Fruit fly (Drosophila melanogaster) whole organism, prepupa: ENCODE results near the gene Or19a.

Source experiments
- Blimp-1 ChIP-seq: fragments of 200-800 bp; sonication (Bioruptor generic); optimal IDR thresholded peaks from 3 replicates; lab custom pipeline; 2017; ENCODE audit warnings: missing biosample characterization, missing genetic modification characterization, mild to moderate bottlenecking, moderate library complexity, missing genetic modification reagents
- CG10631 ChIP-seq: fragments of 200-800 bp; sonication (Bioruptor generic); optimal IDR thresholded peaks from 2 replicates; lab custom pipeline; 2016; ENCODE audit warnings: missing biosample characterization, missing genetic modification characterization
- CG11294 ChIP-seq: fragments of 200-800 bp; sonication (Bioruptor generic); IDR thresholded peaks from 2 replicates; pipeline ENCODE4 v1.3.6; 2022; ENCODE audit warnings: missing biosample characterization, missing genetic modification characterization
- CG11762 ChIP-seq: fragments of 200-800 bp; sonication (Bioruptor generic); optimal IDR thresholded peaks from 3 replicates; lab custom pipeline; 2016; ENCODE audit warnings: missing biosample characterization, missing genetic modification characterization; ENCODE audit not compliant: insufficient read depth
- CG11902 ChIP-seq: fragments of 200-800 bp; sonication (Bioruptor generic); optimal IDR thresholded peaks from 3 replicates; lab custom pipeline; 2016; ENCODE audit warnings: missing biosample characterization, missing genetic modification characterization
- CG15336 ChIP-seq: fragments of 200-800 bp; sonication (Bioruptor generic); IDR thresholded peaks from 2 replicates; pipeline ENCODE4 v1.3.6; 2022; ENCODE audit warnings: missing biosample characterization, missing genetic modification characterization
- CG1621 ChIP-seq: fragments of 200-800 bp; sonication (Bioruptor generic); optimal IDR thresholded peaks from 3 replicates; lab custom pipeline; 2018; ENCODE audit warnings: missing biosample characterization, mild to moderate bottlenecking, missing genetic modification characterization
- CG3032 ChIP-seq: fragments of 200-800 bp; optimal IDR thresholded peaks from 2 replicates; lab custom pipeline; 2019; ENCODE audit warnings: missing biosample characterization, mild to moderate bottlenecking, missing genetic modification characterization, moderate library complexity
- CG31627 ChIP-seq: fragments of 200-800 bp; sonication (Bioruptor generic); optimal IDR thresholded peaks from 3 replicates; lab custom pipeline; 2016; ENCODE audit warnings: missing biosample characterization, missing genetic modification characterization
- CG32006 ChIP-seq: fragments of 200-800 bp; sonication (Bioruptor generic); optimal IDR thresholded peaks from 3 replicates; lab custom pipeline; 2017; ENCODE audit warnings: missing biosample characterization, mild to moderate bottlenecking, missing genetic modification characterization
- CG4318 ChIP-seq: fragments of 200-800 bp; sonication (Bioruptor generic); optimal IDR thresholded peaks from 3 replicates; lab custom pipeline; 2017; ENCODE audit warnings: missing biosample characterization, mild to moderate bottlenecking, missing genetic modification characterization
- CG6163 ChIP-seq: fragments of 200-800 bp; sonication (Bioruptor generic); IDR thresholded peaks from 3 replicates; pipeline ENCODE4 v1.3.6; 2022; ENCODE audit warnings: missing biosample characterization, missing genetic modification characterization
- CG6276 ChIP-seq: fragments of 200-800 bp; sonication (Bioruptor generic); optimal IDR thresholded peaks from 2 replicates; lab custom pipeline; 2017; ENCODE audit warnings: missing biosample characterization, mild to moderate bottlenecking, missing genetic modification characterization
- CG6808 ChIP-seq: fragments of 200-800 bp; sonication (Bioruptor generic); optimal IDR thresholded peaks from 3 replicates; lab custom pipeline; 2017; ENCODE audit warnings: missing biosample characterization, missing genetic modification characterization, mild to moderate bottlenecking, moderate library complexity, missing genetic modification reagents
- CG6854 ChIP-seq: fragments of 200-800 bp; sonication (Bioruptor generic); optimal IDR thresholded peaks from 2 replicates; lab custom pipeline; 2017; ENCODE audit warnings: missing biosample characterization, mild to moderate bottlenecking, missing genetic modification characterization
- CG7368 ChIP-seq: fragments of 200-800 bp; sonication (Bioruptor generic); optimal IDR thresholded peaks from 3 replicates; lab custom pipeline; 2016; ENCODE audit warnings: missing biosample characterization, missing genetic modification characterization
- CG8319 ChIP-seq: fragments of 200-800 bp; sonication (Bioruptor generic); optimal IDR thresholded peaks from 3 replicates; lab custom pipeline; 2016; ENCODE audit warnings: missing biosample characterization, missing genetic modification characterization
- CG8632 ChIP-seq: fragments of 200-800 bp; sonication (Bioruptor generic); optimal IDR thresholded peaks from 3 replicates; lab custom pipeline; 2016; ENCODE audit warnings: missing biosample characterization, missing genetic modification characterization
- CG9139 ChIP-seq: fragments of 200-800 bp; sonication (Bioruptor generic); optimal IDR thresholded peaks from 3 replicates; lab custom pipeline; 2017; ENCODE audit warnings: missing biosample characterization, mild to moderate bottlenecking, missing genetic modification characterization
- Eip93F ChIP-seq: fragments of 200-800 bp; sonication (Bioruptor generic); optimal IDR thresholded peaks from 2 replicates; lab custom pipeline; 2016; ENCODE audit warnings: missing biosample characterization, mild to moderate bottlenecking, missing genetic modification characterization
- Ets96B ChIP-seq: fragments of 200-800 bp; optimal IDR thresholded peaks from 2 replicates; lab custom pipeline; 2019; ENCODE audit warnings: missing biosample characterization, mild to moderate bottlenecking, missing genetic modification characterization, moderate library complexity
- Gug ChIP-seq: fragments of 200-800 bp; sonication (Bioruptor generic); IDR thresholded peaks from 2 replicates; pipeline ENCODE4 v1.3.6; 2022; ENCODE audit warnings: missing biosample characterization, missing genetic modification characterization
- Hr39 ChIP-seq: fragments of 200-800 bp; sonication (Bioruptor generic); optimal IDR thresholded peaks from 2 replicates; lab custom pipeline; 2016; ENCODE audit warnings: missing biosample characterization, missing genetic modification characterization
- Hr4 ChIP-seq: fragments of 200-800 bp; sonication (Bioruptor generic); optimal IDR thresholded peaks from 3 replicates; lab custom pipeline; 2016; ENCODE audit warnings: missing biosample characterization, missing genetic modification characterization
- Lpt ChIP-seq: fragments of 200-800 bp; sonication (Bioruptor generic); optimal IDR thresholded peaks from 3 replicates; lab custom pipeline; 2016; ENCODE audit warnings: missing biosample characterization, missing genetic modification characterization
- Met ChIP-seq: fragments of 200-800 bp; sonication (Bioruptor generic); optimal IDR thresholded peaks from 3 replicates; lab custom pipeline; 2016; ENCODE audit warnings: missing biosample characterization, missing genetic modification characterization
- OdsH ChIP-seq: fragments of 200-800 bp; sonication (Bioruptor generic); optimal IDR thresholded peaks from 3 replicates; lab custom pipeline; 2016; ENCODE audit warnings: missing biosample characterization, missing genetic modification characterization
- Smox ChIP-seq: fragments of 200-800 bp; sonication (Bioruptor generic); optimal IDR thresholded peaks from 3 replicates; lab custom pipeline; 2016; ENCODE audit warnings: missing biosample characterization, missing genetic modification characterization
- Sox14 ChIP-seq: fragments of 200-800 bp; sonication (Bioruptor generic); optimal IDR thresholded peaks from 3 replicates; lab custom pipeline; 2016; ENCODE audit warnings: missing biosample characterization, missing genetic modification characterization
- Sox15 ChIP-seq: fragments of 200-800 bp; sonication (Bioruptor generic); optimal IDR thresholded peaks from 3 replicates; lab custom pipeline; 2016; ENCODE audit warnings: missing biosample characterization, missing genetic modification characterization
- achi ChIP-seq: fragments of 200-800 bp; sonication (Bioruptor generic); optimal IDR thresholded peaks from 3 replicates; lab custom pipeline; 2016; ENCODE audit warnings: missing biosample characterization, missing genetic modification characterization
- acj6 ChIP-seq: fragments of 200-800 bp; sonication (Bioruptor generic); optimal IDR thresholded peaks from 3 replicates; lab custom pipeline; 2016; ENCODE audit warnings: missing biosample characterization, missing genetic modification characterization
- cyc ChIP-seq: fragments of 200-800 bp; sonication (Bioruptor generic); optimal IDR thresholded peaks from 3 replicates; lab custom pipeline; 2016; ENCODE audit warnings: missing biosample characterization, missing genetic modification characterization
- dac ChIP-seq: fragments of 200-800 bp; sonication (Bioruptor generic); optimal IDR thresholded peaks from 2 replicates; lab custom pipeline; 2017; ENCODE audit warnings: missing biosample characterization, mild to moderate bottlenecking, missing genetic modification characterization
- eg ChIP-seq: fragments of 200-800 bp; sonication (Bioruptor generic); IDR thresholded peaks from 3 replicates; pipeline ENCODE4 v1.3.6; 2022; ENCODE audit warnings: missing biosample characterization, missing genetic modification characterization
- fd59A ChIP-seq: fragments of 200-800 bp; sonication (Bioruptor generic); optimal IDR thresholded peaks from 2 replicates; lab custom pipeline; 2017; ENCODE audit warnings: missing biosample characterization, mild to moderate bottlenecking, missing genetic modification characterization, missing genetic modification reagents
- fkh ChIP-seq: fragments of 200-800 bp; sonication (Bioruptor generic); optimal IDR thresholded peaks from 3 replicates; lab custom pipeline; 2017; ENCODE audit warnings: missing biosample characterization, mild to moderate bottlenecking, missing genetic modification characterization, moderate library complexity
- pdm3 ChIP-seq: fragments of 200-800 bp; sonication (Bioruptor generic); optimal IDR thresholded peaks from 3 replicates; lab custom pipeline; 2016; ENCODE audit warnings: missing biosample characterization, missing genetic modification characterization
- salr ChIP-seq, 2 experiments: fragments of 200-800 bp; sonication (Bioruptor generic); optimal IDR thresholded peaks; 3 replicates each; lab custom pipeline; 2016 to 2018; ENCODE audit warnings: missing biosample characterization in 2 of 2, missing genetic modification characterization in 2 of 2, mild to moderate bottlenecking in 1 of 2
- spab ChIP-seq: fragments of 200-800 bp; sonication (Bioruptor generic); optimal IDR thresholded peaks from 2 replicates; lab custom pipeline; 2017; ENCODE audit warnings: missing biosample characterization, mild to moderate bottlenecking, missing genetic modification characterization, missing genetic modification reagents
- ss ChIP-seq, 2 experiments: fragments of 200-800 bp; sonication (Bioruptor generic); optimal IDR thresholded peaks; 2 replicates in 1 of 2; 3 replicates in 1 of 2; lab custom pipeline; 2017 to 2018; ENCODE audit warnings: mild to moderate bottlenecking in 2 of 2, missing biosample characterization in 2 of 2, missing genetic modification characterization in 2 of 2, moderate library complexity in 1 of 2
- svp ChIP-seq: fragments of 200-800 bp; sonication (Bioruptor generic); peaks from one replicate; lab custom pipeline; 2016; ENCODE audit warnings: missing biosample characterization, missing genetic modification characterization
- topi ChIP-seq: fragments of 200-800 bp; sonication (Bioruptor generic); optimal IDR thresholded peaks from 3 replicates; lab custom pipeline; 2016; ENCODE audit warnings: missing biosample characterization, missing genetic modification characterization
- vri ChIP-seq: fragments of 200-800 bp; sonication (Bioruptor generic); optimal IDR thresholded peaks from 3 replicates; lab custom pipeline; 2016; ENCODE audit warnings: missing biosample characterization, mild to moderate bottlenecking, missing genetic modification characterization

The Or19a gene

DNA sequence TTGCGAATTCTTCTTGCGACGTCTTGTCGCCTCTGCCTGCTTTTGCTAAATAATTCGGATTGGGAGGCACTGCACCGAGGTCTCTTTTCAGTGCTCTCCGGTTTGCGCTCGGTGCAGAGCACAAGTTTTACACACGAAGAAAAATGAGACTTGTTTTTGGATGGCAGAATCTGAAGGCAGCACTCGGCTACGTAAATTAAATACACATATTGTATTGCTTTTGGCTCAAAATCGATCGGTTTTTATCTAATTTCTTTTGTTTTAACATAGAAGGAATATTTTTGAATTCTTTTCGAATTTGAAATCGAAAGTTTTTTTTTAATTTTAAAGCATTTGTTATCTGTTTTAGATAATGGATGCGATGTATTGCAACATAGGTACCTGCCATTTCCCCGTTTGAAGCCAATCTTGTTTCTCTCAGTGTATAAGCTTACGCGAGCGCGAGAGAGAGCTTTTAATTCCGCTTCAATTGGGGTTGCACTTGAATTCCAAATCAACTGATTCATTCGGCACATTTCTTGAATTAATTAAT, 30.5 kb upstream of the Or19a start, which contains the start of gene AnxB10 (continued):
- peak; percentile 96 for TF ChIP-seq Met (GFP tag; lab: Kevin White, UChicago)
- TF ChIP-seq Sox15 = peak; percentile 94
- peak; percentile 83 for TF ChIP-seq Blimp-1
- TF ChIP-seq spab = peak; percentile 90
- TF ChIP-seq CG31627 (GFP tag; lab: Kevin White, UChicago) = peak; percentile 95
- peak; percentile 88 for TF ChIP-seq CG11294 (GFP tag; lab: Robert Waterston, UW)
- peak; percentile 98 for TF ChIP-seq svp (GFP tag; lab: Kevin White, UChicago)
- TF ChIP-seq Lpt = peak; percentile 91
- TF ChIP-seq CG11762 (GFP tag; lab: Kevin White, UChicago) = peak; percentile 94
- TF ChIP-seq CG1621 (tag; lab: Kevin White, UChicago) = peak; percentile 81
- peak; percentile 94 for TF ChIP-seq CG11902 (GFP tag; lab: Kevin White, UChicago)
- peak; percentile 81 for TF ChIP-seq Eip93F (GFP tag; lab: Kevin White, UChicago)
- peak; percentile 82 to 92 for TF ChIP-seq ss (GFP tag; optimal IDR thresholded peaks at IDR 0.05; lab: Kevin White, UChicago)
- TF ChIP-seq fd59A (GFP tag; lab: Kevin White, UChicago) = peak; percentile 91
- TF ChIP-seq CG6854 = peak; percentile 88
- TF ChIP-seq CG10631 (GFP tag; lab: Kevin White, UChicago) = peak; percentile 93
- TF ChIP-seq achi (GFP tag; lab: Kevin White, UChicago) = peak; percentile 94
- peak; percentile 93 for TF ChIP-seq Hr4

DNA sequence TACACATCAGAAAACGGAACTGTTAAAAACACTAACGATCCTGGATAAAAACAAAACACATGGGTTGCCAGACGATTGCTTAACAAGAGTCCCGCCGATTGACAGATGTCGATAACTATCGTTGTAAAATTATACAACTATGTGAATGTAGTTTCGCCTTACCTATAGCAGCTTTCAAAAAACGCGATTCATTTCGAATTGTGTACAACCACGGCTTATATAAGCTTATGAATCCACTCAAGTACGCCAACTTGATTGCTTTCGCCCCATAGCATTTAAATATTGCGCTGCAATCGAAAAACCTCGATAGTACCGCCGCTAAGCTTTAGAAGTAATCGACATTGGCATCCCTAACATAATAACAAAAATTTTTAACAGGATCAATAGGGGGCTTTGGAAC, 26.9 kb upstream of the Or19a start, which contains the start of the genes CG9581 and CG9578:
TSS of gene CG9581 (minus strand) at position 84 of the 400 bp plus-strand sequence.
TSS of gene CG9578 (plus strand) at position 325 of the 400 bp plus-strand sequence.
- TF ChIP-seq Blimp-1 (no peak), eg (GFP tag; lab: Robert Waterston, UW) (no peak), Ets96B (tag; lab: Kevin White, UChicago) (no peak), fkh (GFP tag; lab: Kevin White, UChicago) (peak; percentile 52), CG9139 (GFP tag; lab: Kevin White, UChicago) (no peak), CG3032 (tag; lab: Kevin White, UChicago) (peak; percentile 25)

DNA sequence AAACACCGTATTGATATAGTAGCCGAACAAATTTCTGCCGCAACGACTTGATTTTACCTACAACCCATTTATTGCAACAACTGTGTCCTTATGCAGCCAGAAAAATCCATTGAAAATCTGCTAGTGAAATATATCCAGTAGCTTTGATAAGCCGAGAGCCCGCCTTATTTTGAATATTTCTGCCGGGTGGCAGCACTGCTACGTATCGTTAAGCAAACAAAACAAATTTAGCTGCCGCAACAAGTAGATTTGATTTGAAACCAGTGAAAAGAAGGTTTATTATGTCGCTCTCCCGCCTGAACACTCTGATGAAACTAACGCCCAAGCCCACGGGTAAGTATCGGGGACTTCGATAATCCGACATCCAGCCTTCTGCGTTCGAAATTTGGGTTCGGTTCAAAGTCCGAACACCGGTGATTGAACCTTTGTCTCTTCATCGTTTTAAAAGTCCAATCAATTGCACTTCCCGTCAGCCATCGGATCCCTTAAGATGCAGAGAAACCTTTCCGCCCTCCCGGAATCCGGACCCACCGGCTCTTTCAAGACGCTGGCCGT, 23.6 kb upstream of the Or19a start, which contains the start of gene CG9577:
TSS of gene CG9577 (plus strand) at position 190 of the 555 bp plus-strand sequence.
- TF ChIP-seq pdm3 = no peak
- no peak for TF ChIP-seq Smox (GFP tag; lab: Kevin White, UChicago)
- peak; percentile 50; the same call in 1 of the 3 replicates for TF ChIP-seq eg (GFP tag; lab: Robert Waterston, UW)
- peak; percentile 29 for TF ChIP-seq CG7368 (GFP tag; lab: Kevin White, UChicago)
- TF ChIP-seq Hr4 = no peak
- TF ChIP-seq ss (GFP tag; optimal IDR thresholded peaks at IDR 0.05; lab: Kevin White, UChicago) = peak; percentile 93 to 94
- peak; percentile 1 for TF ChIP-seq CG32006 (GFP tag; lab: Kevin White, UChicago)
- TF ChIP-seq salr (GFP tag; optimal IDR thresholded peaks at IDR 0.05; lab: Kevin White, UChicago) = peak in 1 of 2 experiments; percentile 36
- no peak for TF ChIP-seq achi (GFP tag; lab: Kevin White, UChicago)
- TF ChIP-seq CG6163 (GFP tag; lab: Robert Waterston, UW) = peak; percentile 50; the same call in 1 of the 3 replicates
- peak; percentile 93 for TF ChIP-seq fkh (GFP tag; lab: Kevin White, UChicago)
- TF ChIP-seq CG6808 = peak; percentile 87
- TF ChIP-seq Hr39 (GFP tag; lab: Kevin White, UChicago) = no peak
- TF ChIP-seq CG8632 (GFP tag; lab: Kevin White, UChicago) = no peak
- TF ChIP-seq Sox14 = peak; percentile 25
- TF ChIP-seq OdsH = no peak
- TF ChIP-seq cyc = no peak
- no peak for TF ChIP-seq Lpt
- no peak for TF ChIP-seq Met (GFP tag; lab: Kevin White, UChicago)
- TF ChIP-seq CG8319 = no peak
- no peak for TF ChIP-seq Eip93F (GFP tag; lab: Kevin White, UChicago)
- TF ChIP-seq acj6 (GFP tag; lab: Kevin White, UChicago) = no peak
- TF ChIP-seq Gug = no peak
- peak; percentile 20 for TF ChIP-seq CG11762 (GFP tag; lab: Kevin White, UChicago)
- TF ChIP-seq CG9139 (GFP tag; lab: Kevin White, UChicago) = peak; percentile 92
- peak; percentile 89 for TF ChIP-seq CG6276 (GFP tag; lab: Kevin White, UChicago)
- peak; percentile 49; the same call in 1 of the 2 replicates for TF ChIP-seq CG15336 (GFP tag; lab: Robert Waterston, UW)
- TF ChIP-seq dac (GFP tag; lab: Kevin White, UChicago) = no peak
- TF ChIP-seq vri = no peak
- no peak for TF ChIP-seq topi (GFP tag; lab: Kevin White, UChicago)
- peak; percentile 68 for TF ChIP-seq spab
- TF ChIP-seq CG6854 = peak; percentile 89
- TF ChIP-seq CG10631 (GFP tag; lab: Kevin White, UChicago) = no peak
- no peak for TF ChIP-seq CG4318
